Fruit fly (Drosophila melanogaster): ENCODE results near the gene CG33178.

The CG33178 gene

DNA sequence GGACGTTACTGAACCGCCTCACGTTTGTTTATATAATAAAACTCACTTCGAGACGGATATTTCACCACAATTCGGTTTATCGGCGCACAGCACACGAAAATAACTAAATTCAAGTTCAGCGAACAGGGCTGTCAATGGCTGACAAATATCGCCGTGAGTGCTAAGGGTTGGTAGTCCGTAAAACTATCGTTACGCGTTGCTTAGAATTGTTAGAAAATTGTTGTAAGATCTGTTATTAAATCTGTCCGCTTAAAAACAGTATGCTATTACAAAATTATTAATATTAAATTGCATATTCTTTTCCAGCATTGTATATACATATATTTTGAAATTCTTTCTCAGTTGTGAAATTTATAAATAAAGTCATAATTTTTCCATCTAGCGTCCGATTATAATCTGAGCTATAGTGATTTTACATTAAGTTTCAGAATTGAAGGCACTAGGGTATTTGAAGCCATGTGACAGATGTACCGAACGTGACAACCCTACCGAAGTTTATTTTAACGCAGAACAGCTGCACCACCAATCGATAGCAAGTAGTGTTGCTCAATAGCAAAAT, 2.0 kb downstream of the CG33178 start, which contains the start of gene Cox17 (continued):
- peak; percentile 66 for TF ChIP-seq CG8089 (GFP tag; optimal IDR thresholded peaks at IDR 0.05)
- no peak; the same call in 1 of the 2 replicates for TF ChIP-seq gt (GFP tag; IDR thresholded peaks at IDR 0.05)
- peak; percentile 60 for TF ChIP-seq CG7786 (GFP tag; optimal IDR thresholded peaks at IDR 0.05)
- peak; percentile 73 for TF ChIP-seq CG17359 (tag; optimal IDR thresholded peaks at IDR 0.05)
- peak; percentile 57 for TF ChIP-seq ro (GFP tag; IDR thresholded peaks at IDR 0.05)
- TF ChIP-seq CG15479 (GFP tag; optimal IDR thresholded peaks at IDR 0.05): peak; percentile 29
- TF ChIP-seq D19A (tag; optimal IDR thresholded peaks at IDR 0.05): peak; percentile 74
- peak; percentile 32 for TF ChIP-seq CG17802 (tag; optimal IDR thresholded peaks at IDR 0.05)
- TF ChIP-seq ato (GFP tag; IDR thresholded peaks at IDR 0.05; ENCODE audit: partially characterized antibody): no peak
- no peak for TF ChIP-seq Mes4 (GFP tag; optimal IDR thresholded peaks at IDR 0.05)
- TF ChIP-seq ewg (GFP tag; optimal IDR thresholded peaks at IDR 0.05): peak; percentile 75
- TF ChIP-seq slbo (GFP tag; IDR thresholded peaks at IDR 0.05): peak; percentile 80
- TF ChIP-seq vfl (GFP tag; optimal IDR thresholded peaks at IDR 0.05): peak; percentile 73
- TF ChIP-seq disco-r (GFP tag; optimal IDR thresholded peaks at IDR 0.05): peak; percentile 28
- peak in 1 of 2 experiments; percentile 91 for TF ChIP-seq Dfd (GFP tag; optimal IDR thresholded peaks at IDR 0.05)
- TF ChIP-seq klu (GFP tag; IDR thresholded peaks at IDR 0.05): peak; percentile 47
- TF ChIP-seq z (GFP tag; IDR thresholded peaks at IDR 0.05): no peak
- peak; percentile 69 for TF ChIP-seq al (GFP tag; IDR thresholded peaks at IDR 0.05)
- TF ChIP-seq gce (GFP tag; IDR thresholded peaks at IDR 0.05): no peak
- TF ChIP-seq Hsf (GFP tag; optimal IDR thresholded peaks at IDR 0.05): peak; percentile 84
- TF ChIP-seq Med (GFP tag): peak; percentile 87
- TF ChIP-seq nerfin-1 (tag; optimal IDR thresholded peaks at IDR 0.05): peak; percentile 75
- TF ChIP-seq da (GFP tag; optimal IDR thresholded peaks at IDR 0.05): no peak
- TF ChIP-seq fd3F (GFP tag; optimal IDR thresholded peaks at IDR 0.05): peak; percentile 63
- TF ChIP-seq CG8944 (GFP tag; optimal IDR thresholded peaks at IDR 0.05): peak; percentile 47
- peak; percentile 82 for TF ChIP-seq Abd-B (GFP tag; optimal IDR thresholded peaks at IDR 0.05)
- TF ChIP-seq Lim3 (GFP tag; IDR thresholded peaks at IDR 0.05): no peak
- TF ChIP-seq kni (GFP tag; optimal IDR thresholded peaks at IDR 0.05): peak; percentile 47
- peak; percentile 55; the same call in 1 of the 2 replicates for TF ChIP-seq CG14014 (GFP tag; IDR thresholded peaks at IDR 0.05)
- peak; percentile 38 for TF ChIP-seq slp2 (GFP tag; optimal IDR thresholded peaks at IDR 0.05)
- TF ChIP-seq Hr78 (GFP tag; optimal IDR thresholded peaks at IDR 0.05): peak in 1 of 2 experiments; percentile 40
- TF ChIP-seq CG13287 (GFP tag; IDR thresholded peaks at IDR 0.05; ENCODE audit: partially characterized antibody): peak; percentile 80
- peak; percentile 15; the same call in 1 of the 2 replicates for TF ChIP-seq Poxn (GFP tag; IDR thresholded peaks at IDR 0.05)
- peak; percentile 83 for TF ChIP-seq Ptx1 (GFP tag; IDR thresholded peaks at IDR 0.05)
- TF ChIP-seq Myb (GFP tag; optimal IDR thresholded peaks at IDR 0.05): peak; percentile 34
- TF ChIP-seq CG2120 (GFP tag; optimal IDR thresholded peaks at IDR 0.05): peak; percentile 86
- TF ChIP-seq Fer1 (GFP tag; optimal IDR thresholded peaks at IDR 0.05): peak; percentile 76
- peak; percentile 73 for TF ChIP-seq nau (GFP tag; optimal IDR thresholded peaks at IDR 0.05)
- TF ChIP-seq CG3847 (GFP tag; IDR thresholded peaks at IDR 0.05): peak; percentile 83
- TF ChIP-seq zen2 (GFP tag; IDR thresholded peaks at IDR 0.05; ENCODE audit: partially characterized antibody): peak; percentile 25; the same call in 1 of the 3 replicates
- no peak for TF ChIP-seq Elba2 (GFP tag; optimal IDR thresholded peaks at IDR 0.05)
- TF ChIP-seq CG13894 (tag; optimal IDR thresholded peaks at IDR 0.05): peak; percentile 82
- TF ChIP-seq sc (optimal IDR thresholded peaks at IDR 0.05): no peak
- TF ChIP-seq sc (GFP tag; optimal IDR thresholded peaks at IDR 0.05): peak; percentile 63
- peak; percentile 70 for TF ChIP-seq CG4617 (GFP tag; optimal IDR thresholded peaks at IDR 0.05; ENCODE audit: borderline replicate concordance)
- peak; percentile 69; the same call in 2 of the 3 replicates for TF ChIP-seq ken (GFP tag; IDR thresholded peaks at IDR 0.05)
- TF ChIP-seq pan (optimal IDR thresholded peaks at IDR 0.05): no peak
- peak in 1 of 2 experiments; percentile 65 for TF ChIP-seq pan (GFP tag; optimal IDR thresholded peaks at IDR 0.05 in 1 of 2, IDR thresholded peaks at IDR 0.05 in 1 of 2)
- TF ChIP-seq mirr (GFP tag; optimal IDR thresholded peaks at IDR 0.05): no peak
- no peak for TF ChIP-seq CG7987 (GFP tag; optimal IDR thresholded peaks at IDR 0.05)

Measured in whole organism, embryonic.